Worm (Caenorhabditis elegans): ENCODE data around the gene C44C1.6.
A peak's percentile ranks its signal among the peaks of the same experiment; 100 is the strongest.

C44C1.6 gene

ce11 chrX:980252-981009 is 10.4 kb upstream of the C44C1.6 start, which contains the start of gene C44C1.1 (continued):
- TF ChIP-seq lin-39 (tag; optimal IDR thresholded peaks at IDR 0.05) (no peak), grh-1 (GFP tag; IDR thresholded peaks at IDR 0.05) (no peak), snu-23 (GFP tag; optimal IDR thresholded peaks at IDR 0.05) (peak; percentile 43), unc-86 (tag; optimal IDR thresholded peaks at IDR 0.05) (no peak), dsc-1 (tag; optimal IDR thresholded peaks at IDR 0.05) (no peak), F16B12.6 (tag; optimal IDR thresholded peaks at IDR 0.05) (no peak), ceh-82 (tag; optimal IDR thresholded peaks at IDR 0.05) (no peak), hlh-17 (GFP tag; optimal IDR thresholded peaks at IDR 0.05; ENCODE audit: borderline replicate concordance) (no peak), C04F5.9 (tag; optimal IDR thresholded peaks at IDR 0.05) (no peak), efl-1 (optimal IDR thresholded peaks at IDR 0.05) (no peak), efl-1 (GFP tag; optimal IDR thresholded peaks at IDR 0.05 in 1 of 2) (peak in 1 of 2 experiments; percentile 46), elt-2 (tag; optimal IDR thresholded peaks at IDR 0.05) (no peak), isw-1 (GFP tag; IDR thresholded peaks at IDR 0.05) (no peak), tbx-2 (tag; optimal IDR thresholded peaks at IDR 0.05) (no peak), nhr-76 (tag; optimal IDR thresholded peaks at IDR 0.05) (no peak), zip-4 (GFP tag; optimal IDR thresholded peaks at IDR 0.05) (no peak), nhr-77 (tag; optimal IDR thresholded peaks at IDR 0.05) (no peak), xbp-1 (tag; optimal IDR thresholded peaks at IDR 0.05) (no peak), unc-130 (tag; optimal IDR thresholded peaks at IDR 0.05) (no peak), hlh-4 (tag; optimal IDR thresholded peaks at IDR 0.05) (peak; percentile 89), unc-98 (GFP tag; IDR thresholded peaks at IDR 0.05) (no peak), hpl-2 (GFP tag; optimal IDR thresholded peaks at IDR 0.05) (no peak), swsn-7 (tag; optimal IDR thresholded peaks at IDR 0.05) (no peak), tlp-1 (tag; optimal IDR thresholded peaks at IDR 0.05) (no peak), ces-1 (GFP tag; optimal IDR thresholded peaks at IDR 0.05) (no peak), aly-2 (tag; optimal IDR thresholded peaks at IDR 0.05) (no peak), egl-13 (tag; optimal IDR thresholded peaks at IDR 0.05) (no peak), fkh-8 (tag; optimal IDR thresholded peaks at IDR 0.05) (peak; percentile 66), lin-35 (GFP tag; optimal IDR thresholded peaks at IDR 0.05) (peak in 1 of 2 experiments; percentile 17), blmp-1 (tag; optimal IDR thresholded peaks at IDR 0.05) (peak; percentile 96), fkh-10 (GFP tag; optimal IDR thresholded peaks at IDR 0.05) (no peak), jun-1 (tag; optimal IDR thresholded peaks at IDR 0.05) (no peak), ets-5 (GFP tag; IDR thresholded peaks at IDR 0.05) (no peak), snpc-4 (tag; optimal IDR thresholded peaks at IDR 0.05) (no peak), nhr-20 (tag; optimal IDR thresholded peaks at IDR 0.05) (peak; percentile 21), mab-9 (GFP tag; IDR thresholded peaks at IDR 0.05) (no peak), aha-1 (tag; optimal IDR thresholded peaks at IDR 0.05) (no peak), nhr-11 (tag; optimal IDR thresholded peaks at IDR 0.05) (no peak), sox-4 (tag; optimal IDR thresholded peaks at IDR 0.05) (no peak), sup-37 (GFP tag; optimal IDR thresholded peaks at IDR 0.05) (no peak), ama-1 (optimal IDR thresholded peaks at IDR 0.05) (no peak), fos-1 (tag; optimal IDR thresholded peaks at IDR 0.05) (no peak), lir-3 (tag; optimal IDR thresholded peaks at IDR 0.05; ENCODE audit: poor library complexity) (no peak), ceh-88 (GFP tag; IDR thresholded peaks at IDR 0.05) (no peak), mdl-1 (tag; optimal IDR thresholded peaks at IDR 0.05) (peak in 1 of 2 experiments; percentile 6), lsy-2 (tag; optimal IDR thresholded peaks at IDR 0.05) (peak in 1 of 2 experiments; percentile 4), dpl-1 (GFP tag; optimal IDR thresholded peaks at IDR 0.05) (no peak), vab-15 (tag; optimal IDR thresholded peaks at IDR 0.05) (no peak), pqm-1 (tag; optimal IDR thresholded peaks at IDR 0.05) (no peak), nhr-19 (GFP tag; conservative IDR thresholded peaks at IDR 0.05) (no peak), ceh-63 (GFP tag; optimal IDR thresholded peaks at IDR 0.05) (no peak), unc-62 (GFP tag; optimal IDR thresholded peaks at IDR 0.05) (no peak), fkh-4 (tag; optimal IDR thresholded peaks at IDR 0.05; ENCODE audit: borderline replicate concordance) (no peak)
